Fruit fly (Drosophila melanogaster) whole organism, embryonic: Measurements from ENCODE around the gene Cerk.

Experiments used
- CG10209 ChIP-seq: fragments of 200-800 bp; sonication (Bioruptor generic); optimal IDR thresholded peaks from 3 replicates; lab custom pipeline; 2017; ENCODE audit warnings: missing biosample characterization, mild to moderate bottlenecking, missing genetic modification characterization, missing genetic modification reagents
- CG11247 ChIP-seq: fragments of 200-800 bp; sonication (Bioruptor generic); IDR thresholded peaks from 2 replicates; pipeline ENCODE4 v1.3.6; 2022; ENCODE audit warnings: missing biosample characterization, missing genetic modification characterization
- CG11723 ChIP-seq: fragments of 200-800 bp; sonication (Bioruptor generic); optimal IDR thresholded peaks from 2 replicates; lab custom pipeline; 2017; ENCODE audit warnings: missing biosample characterization, mild to moderate bottlenecking, missing genetic modification characterization
- CG1647 ChIP-seq: fragments of 200-800 bp; sonication (Bioruptor generic); optimal IDR thresholded peaks from 3 replicates; lab custom pipeline; 2016; ENCODE audit warnings: missing biosample characterization, missing genetic modification characterization
- CG17359 ChIP-seq: fragments of 200-800 bp; sonication (Bioruptor generic); optimal IDR thresholded peaks from 3 replicates; lab custom pipeline; 2018; ENCODE audit warnings: missing biosample characterization, mild to moderate bottlenecking, missing genetic modification characterization, moderate library complexity
- CG17568 ChIP-seq: fragments of 200-800 bp; sonication (Bioruptor generic); optimal IDR thresholded peaks from 2 replicates; lab custom pipeline; 2018; ENCODE audit warnings: missing biosample characterization, mild to moderate bottlenecking, missing genetic modification characterization, moderate library complexity
- CG18011 ChIP-seq: fragments of 200-800 bp; sonication (Bioruptor generic); optimal IDR thresholded peaks from 2 replicates; lab custom pipeline; 2017; ENCODE audit warnings: missing biosample characterization, missing genetic modification characterization, mild to moderate bottlenecking, moderate library complexity, missing genotype
- CG18262 ChIP-seq: fragments of 200-800 bp; optimal IDR thresholded peaks from 3 replicates; lab custom pipeline; 2019; ENCODE audit warnings: missing biosample characterization, mild to moderate bottlenecking, missing genetic modification characterization, moderate library complexity
- CG2875 ChIP-seq: fragments of 200-800 bp; sonication (Bioruptor generic); optimal IDR thresholded peaks from 2 replicates; lab custom pipeline; 2017; ENCODE audit warnings: missing biosample characterization, mild to moderate bottlenecking, missing genetic modification characterization, missing genetic modification reagents
- CG31365 ChIP-seq: fragments of 200-800 bp; sonication (Bioruptor generic); optimal IDR thresholded peaks from 2 replicates; lab custom pipeline; 2018; ENCODE audit warnings: missing biosample characterization, mild to moderate bottlenecking, missing genetic modification characterization
- CG33557 ChIP-seq: fragments of 200-800 bp; sonication (Bioruptor generic); optimal IDR thresholded peaks from 2 replicates; lab custom pipeline; 2019; ENCODE audit warnings: missing biosample characterization, mild to moderate bottlenecking, missing genetic modification characterization, moderate library complexity
- CG42726 ChIP-seq: fragments of 200-800 bp; sonication (Bioruptor generic); IDR thresholded peaks from 2 replicates; pipeline ENCODE4 v1.3.6; 2022; ENCODE audit warnings: missing biosample characterization, missing genetic modification characterization; ENCODE audit not compliant: partially characterized antibody
- CG4360 ChIP-seq: fragments of 200-800 bp; sonication (Bioruptor generic); IDR thresholded peaks from 2 replicates; pipeline ENCODE4 v1.3.6; 2022; ENCODE audit warnings: missing biosample characterization, missing genetic modification characterization
- CG5180 ChIP-seq: fragments of 200-800 bp; sonication (Bioruptor generic); optimal IDR thresholded peaks from 3 replicates; lab custom pipeline; 2017; ENCODE audit warnings: missing biosample characterization, missing genetic modification characterization, mild to moderate bottlenecking, moderate library complexity, missing genetic modification reagents
- CG6254 ChIP-seq: fragments of 200-800 bp; sonication (Bioruptor generic); optimal IDR thresholded peaks from 3 replicates; lab custom pipeline; 2017; ENCODE audit warnings: mild to moderate bottlenecking, missing biosample characterization, missing genetic modification reagents, missing genetic modification characterization
- CG6272 ChIP-seq: fragments of 200-800 bp; sonication (Bioruptor generic); IDR thresholded peaks from 2 replicates; pipeline ENCODE4 v1.3.6; 2022; ENCODE audit warnings: missing biosample characterization, missing genetic modification characterization
- CG6765 ChIP-seq: fragments of 200-800 bp; sonication (Bioruptor generic); optimal IDR thresholded peaks from 3 replicates; lab custom pipeline; 2017; ENCODE audit warnings: missing biosample characterization, mild to moderate bottlenecking, missing genetic modification characterization
- CG6813 ChIP-seq: fragments of 200-800 bp; sonication (Bioruptor generic); optimal IDR thresholded peaks from 2 replicates; lab custom pipeline; 2017; ENCODE audit warnings: missing biosample characterization, missing genetic modification characterization, mild to moderate bottlenecking, moderate library complexity, missing genetic modification reagents
- CG7928 ChIP-seq: fragments of 200-800 bp; sonication (Bioruptor generic); optimal IDR thresholded peaks from 2 replicates; lab custom pipeline; 2017; ENCODE audit warnings: missing biosample characterization, mild to moderate bottlenecking, missing genetic modification characterization
- CG8478 ChIP-seq: fragments of >200 bp; optimal IDR thresholded peaks from 2 replicates; lab custom pipeline; 2018
- CG9609 ChIP-seq: fragments of 200-800 bp; sonication (Bioruptor generic); optimal IDR thresholded peaks from 3 replicates; lab custom pipeline; 2016; ENCODE audit warnings: missing biosample characterization, missing genetic modification characterization
- CG9876 ChIP-seq: fragments of 200-800 bp; sonication (Bioruptor generic); optimal IDR thresholded peaks from 2 replicates; lab custom pipeline; 2016; ENCODE audit warnings: missing biosample characterization, missing genetic modification characterization
- D19A ChIP-seq: fragments of 200-800 bp; optimal IDR thresholded peaks from 3 replicates; lab custom pipeline; 2019; ENCODE audit warnings: missing biosample characterization, mild to moderate bottlenecking, missing genetic modification characterization, moderate library complexity
- D19B ChIP-seq: fragments of 200-800 bp; sonication (Bioruptor generic); optimal IDR thresholded peaks from 2 replicates; lab custom pipeline; 2017; ENCODE audit warnings: missing biosample characterization, mild to moderate bottlenecking, missing genetic modification characterization
- Dbx ChIP-seq: fragments of 200-800 bp; sonication (Bioruptor generic); IDR thresholded peaks from 3 replicates; pipeline ENCODE4 v1.3.6; 2022; ENCODE audit warnings: missing biosample characterization, missing genetic modification characterization
- GATAe ChIP-seq: fragments of 200-800 bp; sonication (Bioruptor generic); conservative IDR thresholded peaks from 2 replicates; pipeline ENCODE4 v1.3.6; 2022; ENCODE audit warnings: missing biosample characterization, missing genetic modification characterization
- Hmr ChIP-seq: fragments of 200-800 bp; sonication (Bioruptor generic); optimal IDR thresholded peaks from 3 replicates; lab custom pipeline; 2017; ENCODE audit warnings: mild to moderate bottlenecking, missing biosample characterization, missing genetic modification reagents, missing genetic modification characterization
- MESR4 ChIP-seq: fragments of 200-800 bp; sonication (Bioruptor generic); optimal IDR thresholded peaks from 2 replicates; lab custom pipeline; 2018; ENCODE audit warnings: missing biosample characterization, mild to moderate bottlenecking, missing genetic modification characterization, moderate library complexity
- Side ChIP-seq: fragments of 200-800 bp; sonication (Bioruptor generic); optimal IDR thresholded peaks from 2 replicates; lab custom pipeline; 2016; ENCODE audit warnings: missing biosample characterization, missing genetic modification characterization
- Six4 ChIP-seq: fragments of 200-800 bp; sonication (Bioruptor generic); optimal IDR thresholded peaks from 2 replicates; lab custom pipeline; 2016; ENCODE audit warnings: missing biosample characterization, missing genetic modification characterization
- Xrp1 ChIP-seq: fragments of 200-800 bp; sonication (Bioruptor generic); IDR thresholded peaks from 2 replicates; pipeline ENCODE4 v1.3.6; 2022; ENCODE audit warnings: missing biosample characterization, missing genetic modification characterization
- cato ChIP-seq: fragments of 200-800 bp; sonication (Bioruptor generic); optimal IDR thresholded peaks from 2 replicates; lab custom pipeline; 2016; ENCODE audit warnings: missing biosample characterization, missing genetic modification characterization, borderline replicate concordance
- caup ChIP-seq: fragments of 200-800 bp; sonication (Bioruptor generic); optimal IDR thresholded peaks from 3 replicates; lab custom pipeline; 2017; ENCODE audit warnings: missing biosample characterization, mild to moderate bottlenecking, missing genetic modification characterization, moderate library complexity; ENCODE audit not compliant: severe bottlenecking
- chn ChIP-seq: fragments of 200-800 bp; sonication (Bioruptor generic); optimal IDR thresholded peaks from 2 replicates; lab custom pipeline; 2016; ENCODE audit warnings: missing biosample characterization, missing genetic modification characterization
- dimm ChIP-seq: fragments of 200-800 bp; sonication (Bioruptor generic); IDR thresholded peaks from 2 replicates; pipeline ENCODE4 v1.3.6; 2022; ENCODE audit warnings: missing biosample characterization, missing genetic modification characterization
- dpn ChIP-seq, 2 experiments: fragments of 200-800 bp; sonication (Bioruptor generic); optimal IDR thresholded peaks; 3 replicates each; lab custom pipeline; 2016; ENCODE audit warnings: missing biosample characterization in 2 of 2, missing genetic modification characterization in 2 of 2
- ems ChIP-seq: fragments of 200-800 bp; sonication (Bioruptor generic); optimal IDR thresholded peaks from 3 replicates; lab custom pipeline; 2016; ENCODE audit warnings: missing biosample characterization, missing genetic modification characterization
- esg ChIP-seq: fragments of 200-800 bp; sonication (Bioruptor generic); conservative IDR thresholded peaks from 2 replicates; pipeline ENCODE4 v1.3.6; 2022; ENCODE audit warnings: missing biosample characterization, missing genetic modification characterization
- ewg ChIP-seq: fragments of 200-800 bp; sonication (Bioruptor generic); optimal IDR thresholded peaks from 3 replicates; lab custom pipeline; 2017; ENCODE audit warnings: mild to moderate bottlenecking, missing biosample characterization, missing genetic modification reagents, missing genetic modification characterization
- ind ChIP-seq: fragments of 200-800 bp; sonication (Bioruptor generic); optimal IDR thresholded peaks from 3 replicates; lab custom pipeline; 2016; ENCODE audit warnings: missing biosample characterization, missing genetic modification characterization
- ken ChIP-seq: fragments of 200-800 bp; sonication (Bioruptor generic); IDR thresholded peaks from 3 replicates; pipeline ENCODE4 v1.3.6; 2022; ENCODE audit warnings: missing biosample characterization, missing genetic modification characterization
- klu ChIP-seq: fragments of 200-800 bp; sonication (Bioruptor generic); IDR thresholded peaks from 2 replicates; pipeline ENCODE4 v1.3.6; 2022; ENCODE audit warnings: missing biosample characterization, missing genetic modification characterization
- nau ChIP-seq: fragments of 200-800 bp; sonication (Bioruptor generic); optimal IDR thresholded peaks from 3 replicates; lab custom pipeline; 2017; ENCODE audit warnings: missing biosample characterization, mild to moderate bottlenecking, missing genetic modification characterization, missing genetic modification reagents
- onecut ChIP-seq: fragments of 200-800 bp; sonication (Bioruptor generic); IDR thresholded peaks from 2 replicates; pipeline ENCODE4 v1.3.6; 2022; ENCODE audit warnings: missing biosample characterization, missing genetic modification characterization
- p53 ChIP-seq: fragments of 200-800 bp; sonication (Bioruptor generic); optimal IDR thresholded peaks from 2 replicates; lab custom pipeline; 2016; ENCODE audit warnings: missing biosample characterization, missing genetic modification characterization
- ranshi ChIP-seq: fragments of 200-800 bp; sonication (Bioruptor generic); IDR thresholded peaks from 2 replicates; pipeline ENCODE4 v1.3.6; 2022; ENCODE audit warnings: missing biosample characterization, missing genetic modification characterization
- repo ChIP-seq: fragments of 200-800 bp; sonication (Bioruptor generic); optimal IDR thresholded peaks from 2 replicates; lab custom pipeline; 2016; ENCODE audit warnings: missing biosample characterization, missing genetic modification characterization
- sc ChIP-seq, 3 experiments: fragments of >200 bp in 2 of 3; fragments of 200-800 bp in 1 of 3; sonication (Bioruptor generic) in 1 of 3; optimal IDR thresholded peaks; 2 replicates in 2 of 3; 3 replicates in 1 of 3; lab custom pipeline; 2017; ENCODE audit warnings: mild to moderate bottlenecking in 1 of 3, missing biosample characterization in 1 of 3, missing genetic modification characterization in 1 of 3, missing genetic modification reagents in 1 of 3
- slp2 ChIP-seq: fragments of 200-800 bp; sonication (Bioruptor generic); optimal IDR thresholded peaks from 2 replicates; lab custom pipeline; 2016; ENCODE audit warnings: missing biosample characterization, missing genetic modification characterization
- wor ChIP-seq: fragments of 200-800 bp; sonication (Bioruptor generic); IDR thresholded peaks from 2 replicates; pipeline ENCODE4 v1.3.6; 2022; ENCODE audit warnings: missing biosample characterization, missing genetic modification characterization

Gene Cerk

dm6 chr3R:5368170-5368781, at the start of gene Cerk (continued):
- TF ChIP-seq nau (no peak), CG8478 (lab: Kevin White, UChicago) (no peak), dpn (GFP tag; optimal IDR thresholded peaks at IDR 0.05; lab: Kevin White, UChicago) (peak; percentile 47 to 67), ems (GFP tag; lab: Kevin White, UChicago) (peak; percentile 24), CG2875 (GFP tag; lab: Kevin White, UChicago) (no peak), CG17359 (tag; lab: Kevin White, UChicago) (no peak), ken (GFP tag; lab: Robert Waterston, UW) (peak; percentile 13; the same call in 1 of the 3 replicates), CG17568 (GFP tag; lab: Kevin White, UChicago) (no peak), CG10209 (peak; percentile 34), Side (GFP tag; lab: Kevin White, UChicago) (peak; percentile 22), CG11247 (GFP tag; lab: Robert Waterston, UW) (no peak), p53 (no peak), CG6765 (GFP tag; lab: Kevin White, UChicago) (no peak), chn (GFP tag; lab: Kevin White, UChicago) (peak; percentile 69), esg (no peak), Xrp1 (GFP tag; lab: Robert Waterston, UW) (no peak), cato (GFP tag; lab: Kevin White, UChicago) (no peak), CG1647 (GFP tag; lab: Kevin White, UChicago) (no peak), GATAe (GFP tag; lab: Robert Waterston, UW) (no peak), CG33557 (GFP tag; lab: Kevin White, UChicago) (no peak), CG6272 (GFP tag; lab: Robert Waterston, UW) (no peak), CG42726 (GFP tag; lab: Robert Waterston, UW) (peak; percentile 11; the same call in 1 of the 2 replicates), Hmr (GFP tag; lab: Kevin White, UChicago) (peak; percentile 38), ranshi (GFP tag; lab: Robert Waterston, UW) (0 out of 2 replicates have a peak, but pooled peaks have one; percentile 10), wor (GFP tag; lab: Robert Waterston, UW) (no peak), CG18011 (GFP tag; lab: Kevin White, UChicago) (no peak), CG31365 (no peak), CG18262 (tag; lab: Kevin White, UChicago) (no peak), CG9876 (GFP tag; lab: Kevin White, UChicago) (peak; percentile 62), CG5180 (GFP tag; lab: Kevin White, UChicago) (no peak), ewg (GFP tag; lab: Kevin White, UChicago) (no peak), onecut (GFP tag; lab: Robert Waterston, UW) (peak; percentile 51), repo (GFP tag; lab: Kevin White, UChicago) (no peak), CG6254 (GFP tag; lab: Kevin White, UChicago) (no peak), D19B (GFP tag; lab: Kevin White, UChicago) (no peak), Dbx (peak; percentile 73), dimm (no peak), klu (GFP tag; lab: Robert Waterston, UW) (no peak), CG4360 (peak; percentile 82), MESR4 (GFP tag; lab: Kevin White, UChicago) (peak; percentile 61), CG11723 (GFP tag; lab: Kevin White, UChicago) (no peak), CG7928 (GFP tag; lab: Kevin White, UChicago) (peak; percentile 91), Six4 (GFP tag; lab: Kevin White, UChicago) (no peak), D19A (tag; lab: Kevin White, UChicago) (no peak), CG6813 (GFP tag; lab: Kevin White, UChicago) (no peak), slp2 (no peak), caup (GFP tag; lab: Kevin White, UChicago) (peak; percentile 30), CG9609 (GFP tag; lab: Kevin White, UChicago) (peak; percentile 32), sc (optimal IDR thresholded peaks at IDR 0.05; lab: Kevin White, UChicago) (no peak), sc (GFP tag; optimal IDR thresholded peaks at IDR 0.05; lab: Kevin White, UChicago) (no peak), ind (GFP tag; lab: Kevin White, UChicago) (peak; percentile 27)
